Worm (Caenorhabditis elegans) whole organism, L3 larva: ENCODE data around the gene rsks-1.

Experiments used
- ceh-28 ChIP-seq: fragments of 150-350 bp; optimal IDR thresholded peaks from 2 replicates; lab custom pipeline; 2014; ENCODE audit warnings: missing biosample characterization, missing genetic modification reagents, missing genetic modification characterization
- daf-12 ChIP-seq: fragments of 150-350 bp; optimal IDR thresholded peaks from 2 replicates; lab custom pipeline; 2014; ENCODE audit warnings: missing biosample characterization, missing genetic modification reagents, missing genetic modification characterization
- elt-1 ChIP-seq: fragments of 150-350 bp; optimal IDR thresholded peaks from 2 replicates; lab custom pipeline; 2014; ENCODE audit warnings: missing biosample characterization, missing genetic modification characterization
- lin-15B ChIP-seq: fragments of 150-350 bp; optimal IDR thresholded peaks from 2 replicates; lab custom pipeline; 2014; ENCODE audit warnings: missing biosample characterization, missing genetic modification characterization
- nhr-11 ChIP-seq: fragments of 150-350 bp; optimal IDR thresholded peaks from 2 replicates; lab custom pipeline; 2014; ENCODE audit warnings: missing biosample characterization, missing genetic modification characterization
- nhr-23 ChIP-seq: fragments of 150-350 bp; optimal IDR thresholded peaks from 2 replicates; lab custom pipeline; 2014; ENCODE audit warnings: missing biosample characterization, missing genetic modification reagents, missing genetic modification characterization

- TF ChIP-seq elt-1 (tag; lab: Kevin White, UChicago) (no peak), lin-15B (tag; lab: Kevin White, UChicago) (no peak), daf-12 (tag; lab: Kevin White, UChicago) (no peak), ceh-28 (peak; percentile 72), nhr-11 (tag; lab: Kevin White, UChicago) (no peak), nhr-23 (no peak)
These were observed 4.1 kb upstream of the rsks-1 start for ce11 chrIII:11240776-11241175.
